Worm (Caenorhabditis elegans) whole organism, early embryonic: Measurements from ENCODE around the gene pals-25.

Experiments used
- B0310.2 ChIP-seq: sonication (generic microtip); optimal IDR thresholded peaks from 2 replicates; lab custom pipeline; 2016; ENCODE audit warnings: mild to moderate bottlenecking, missing genetic modification characterization, missing compliant biosample characterization
- F13C5.2 ChIP-seq: sonication (generic microtip); optimal IDR thresholded peaks from 2 replicates; lab custom pipeline; 2017; ENCODE audit warnings: mild to moderate bottlenecking, missing genetic modification characterization, inconsistent platforms, missing compliant biosample characterization
- ama-1 ChIP-seq: fragments of 150-350 bp; optimal IDR thresholded peaks from 2 replicates; lab custom pipeline; 2014
- ceh-13 ChIP-seq: fragments of 200-800 bp; sonication (Bioruptor generic); optimal IDR thresholded peaks from 2 replicates; lab custom pipeline; 2018; ENCODE audit warnings: mild to moderate bottlenecking, missing genetic modification characterization, missing compliant biosample characterization
- ceh-36 ChIP-seq: sonication (generic microtip); optimal IDR thresholded peaks from 2 replicates; lab custom pipeline; 2016; ENCODE audit warnings: missing genetic modification characterization, inconsistent platforms, missing compliant biosample characterization
- ets-7 ChIP-seq: sonication (generic microtip); optimal IDR thresholded peaks from 2 replicates; lab custom pipeline; 2016; ENCODE audit warnings: missing genotype, missing genetic modification characterization, missing compliant biosample characterization
- flt-1 ChIP-seq: fragments of 200-800 bp; sonication (Bioruptor generic); IDR thresholded peaks from 2 replicates; pipeline ENCODE4 v1.3.6; 2022; ENCODE audit warnings: missing genetic modification characterization, missing compliant biosample characterization
- hmbx-1 ChIP-seq: sonication (generic microtip); optimal IDR thresholded peaks from 2 replicates; lab custom pipeline; 2016; ENCODE audit warnings: mild to moderate bottlenecking, missing genetic modification characterization, missing compliant biosample characterization
- hmg-4 ChIP-seq: fragments of 200-800 bp; sonication (Bioruptor generic); optimal IDR thresholded peaks from 2 replicates; lab custom pipeline; 2018; ENCODE audit warnings: mild to moderate bottlenecking, missing genetic modification characterization, missing compliant biosample characterization
- pes-1 ChIP-seq: fragments of 200-800 bp; sonication (Bioruptor generic); IDR thresholded peaks from 2 replicates; pipeline ENCODE4 v1.3.6; 2022; ENCODE audit warnings: missing genetic modification reagents, missing genetic modification characterization, missing compliant biosample characterization
- sea-1 ChIP-seq: fragments of 200-800 bp; sonication (Bioruptor generic); conservative IDR thresholded peaks from 2 replicates; pipeline ENCODE4 v1.3.6; 2022; ENCODE audit warnings: missing genetic modification characterization, missing compliant biosample characterization
- tbx-11 ChIP-seq: fragments of 200-800 bp; sonication (Bioruptor generic); IDR thresholded peaks from 2 replicates; pipeline ENCODE4 v1.3.6; 2022; ENCODE audit warnings: missing genetic modification characterization, missing compliant biosample characterization
- tbx-37 ChIP-seq: fragments of 200-800 bp; sonication (Bioruptor generic); conservative IDR thresholded peaks from 2 replicates; pipeline ENCODE4 v1.3.6; 2022; ENCODE audit warnings: missing genetic modification reagents, missing genetic modification characterization, missing compliant biosample characterization
- tra-4 ChIP-seq: sonication (generic microtip); optimal IDR thresholded peaks from 2 replicates; lab custom pipeline; 2017; ENCODE audit warnings: missing genetic modification characterization, missing compliant biosample characterization

DNA sequence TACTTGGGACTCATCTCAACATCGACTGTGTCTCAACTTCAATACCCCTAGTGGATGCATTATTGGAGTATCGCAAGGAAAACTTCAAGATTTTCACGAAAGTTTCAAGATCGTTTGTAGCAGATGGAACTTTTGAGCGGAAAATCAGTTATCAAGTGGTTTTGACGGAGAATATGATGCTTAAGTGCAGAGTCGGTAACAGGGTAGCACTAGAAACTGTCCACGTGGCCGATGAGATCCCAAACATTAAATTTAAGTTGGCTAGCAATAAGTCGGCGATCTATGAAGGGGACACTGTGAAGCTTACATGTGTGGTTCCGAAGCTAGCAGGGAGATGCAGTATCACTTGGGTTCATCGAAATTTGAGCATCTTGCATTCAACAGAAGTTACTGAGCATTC lies 24.9 kb downstream of the pals-25 start:
- TF ChIP-seq ama-1 (lab: Kevin White, UChicago) (no peak), hmbx-1 (no peak), flt-1 (GFP tag; lab: Robert Waterston, UW) (no peak), B0310.2 (tag; lab: Kevin White, UChicago) (no peak), tbx-11 (GFP tag; lab: Robert Waterston, UW) (no peak), ceh-13 (GFP tag; lab: Kevin White, UChicago) (no peak), pes-1 (no peak), tra-4 (tag; lab: Kevin White, UChicago) (no peak), F13C5.2 (tag; lab: Kevin White, UChicago) (no peak), hmg-4 (GFP tag; lab: Kevin White, UChicago) (no peak), ceh-36 (no peak), sea-1 (no peak), tbx-37 (GFP tag; lab: Robert Waterston, UW) (no peak), ets-7 (tag; lab: Kevin White, UChicago) (no peak)
